Fruit fly (Drosophila melanogaster) whole organism, embryonic: ENCODE measurements around the gene CG7611.

ENCODE experiments used
- BEAF-32 ChIP-seq: fragments of 200-800 bp; sonication (Bioruptor generic); optimal IDR thresholded peaks from 3 replicates; lab custom pipeline; 2017; ENCODE audit warnings: missing biosample characterization, missing genetic modification characterization, mild to moderate bottlenecking, moderate library complexity, missing genetic modification reagents
- CG12219 ChIP-seq: fragments of 200-800 bp; sonication (Bioruptor generic); optimal IDR thresholded peaks from 3 replicates; lab custom pipeline; 2018; ENCODE audit warnings: missing biosample characterization, mild to moderate bottlenecking, missing genetic modification characterization
- CG13287 ChIP-seq: fragments of 200-800 bp; sonication (Bioruptor generic); IDR thresholded peaks from 2 replicates; pipeline ENCODE4 v1.3.6; 2022; ENCODE audit warnings: missing biosample characterization, missing genetic modification characterization; ENCODE audit not compliant: partially characterized antibody
- CG14860 ChIP-seq: fragments of 200-800 bp; sonication (Bioruptor generic); IDR thresholded peaks from 3 replicates; pipeline ENCODE4 v1.3.6; 2022; ENCODE audit warnings: missing biosample characterization, missing genetic modification characterization; ENCODE audit not compliant: partially characterized antibody
- CG1603 ChIP-seq: fragments of 200-800 bp; sonication (Bioruptor generic); optimal IDR thresholded peaks from 2 replicates; lab custom pipeline; 2019; ENCODE audit warnings: missing biosample characterization, mild to moderate bottlenecking, missing genetic modification characterization, moderate library complexity
- CG17186 ChIP-seq: fragments of 200-800 bp; sonication (Bioruptor generic); optimal IDR thresholded peaks from 3 replicates; lab custom pipeline; 2017; ENCODE audit warnings: missing biosample characterization, missing genetic modification reagents, missing genetic modification characterization
- CG18011 ChIP-seq: fragments of 200-800 bp; sonication (Bioruptor generic); optimal IDR thresholded peaks from 2 replicates; lab custom pipeline; 2017; ENCODE audit warnings: missing biosample characterization, missing genetic modification characterization, mild to moderate bottlenecking, moderate library complexity, missing genotype
- CG18599 ChIP-seq: fragments of 200-800 bp; sonication (Bioruptor generic); optimal IDR thresholded peaks from 3 replicates; lab custom pipeline; 2017; ENCODE audit warnings: missing biosample characterization, missing genetic modification characterization, mild to moderate bottlenecking, moderate library complexity, missing genetic modification reagents
- CG2889 ChIP-seq: fragments of 200-800 bp; sonication (Bioruptor generic); IDR thresholded peaks from 3 replicates; pipeline ENCODE4 v1.3.6; 2022; ENCODE audit warnings: missing biosample characterization, missing genetic modification characterization
- CG34376 ChIP-seq: fragments of 200-800 bp; sonication (Bioruptor generic); optimal IDR thresholded peaks from 2 replicates; lab custom pipeline; 2018; ENCODE audit warnings: missing biosample characterization, mild to moderate bottlenecking, missing genetic modification characterization
- CG42726 ChIP-seq: fragments of 200-800 bp; sonication (Bioruptor generic); IDR thresholded peaks from 2 replicates; pipeline ENCODE4 v1.3.6; 2022; ENCODE audit warnings: missing biosample characterization, missing genetic modification characterization; ENCODE audit not compliant: partially characterized antibody
- CG9797 ChIP-seq: fragments of 200-800 bp; sonication (Bioruptor generic); optimal IDR thresholded peaks from 3 replicates; lab custom pipeline; 2018; ENCODE audit warnings: missing biosample characterization, mild to moderate bottlenecking, missing genetic modification characterization
- Chrac-16 ChIP-seq: fragments of 200-800 bp; sonication (Bioruptor generic); optimal IDR thresholded peaks from 3 replicates; lab custom pipeline; 2016; ENCODE audit warnings: missing biosample characterization, missing genetic modification characterization
- D ChIP-seq, 2 experiments: fragments of 200-800 bp in 1 of 2; fragments of >200 bp in 1 of 2; sonication (Bioruptor generic) in 1 of 2; optimal IDR thresholded peaks; 2 replicates in 1 of 2; 3 replicates in 1 of 2; lab custom pipeline; 2017; ENCODE audit warnings: mild to moderate bottlenecking in 1 of 2, missing biosample characterization in 1 of 2, missing genetic modification characterization in 1 of 2, missing genetic modification reagents in 1 of 2
- D19B ChIP-seq: fragments of 200-800 bp; sonication (Bioruptor generic); optimal IDR thresholded peaks from 2 replicates; lab custom pipeline; 2017; ENCODE audit warnings: missing biosample characterization, mild to moderate bottlenecking, missing genetic modification characterization
- Dll ChIP-seq: fragments of 200-800 bp; sonication (Bioruptor generic); IDR thresholded peaks from 4 replicates; pipeline ENCODE4 v1.3.6; 2022; ENCODE audit warnings: missing biosample characterization, missing genetic modification characterization; ENCODE audit not compliant: partially characterized antibody
- Doc3 ChIP-seq: fragments of 200-800 bp; sonication (Bioruptor generic); IDR thresholded peaks from 3 replicates; pipeline ENCODE4 v1.3.6; 2022; ENCODE audit warnings: missing biosample characterization, missing genetic modification characterization; ENCODE audit not compliant: partially characterized antibody
- Dp ChIP-seq: fragments of 200-800 bp; sonication (Bioruptor generic); optimal IDR thresholded peaks from 2 replicates; lab custom pipeline; 2018; ENCODE audit warnings: missing biosample characterization, mild to moderate bottlenecking, missing genetic modification characterization, moderate library complexity
- E2f2 ChIP-seq: fragments of 200-800 bp; sonication (Bioruptor generic); IDR thresholded peaks from 2 replicates; pipeline ENCODE4 v1.3.6; 2022; ENCODE audit warnings: missing biosample characterization, missing genetic modification characterization
- ERR ChIP-seq: fragments of 200-800 bp; sonication (Bioruptor generic); optimal IDR thresholded peaks from 2 replicates; lab custom pipeline; 2016; ENCODE audit warnings: missing biosample characterization, missing genetic modification characterization
- Ets65A ChIP-seq: fragments of 200-800 bp; sonication (Bioruptor generic); peaks from one replicate; lab custom pipeline; 2016; ENCODE audit warnings: missing biosample characterization, missing genetic modification characterization
- Ets97D ChIP-seq: fragments of 200-800 bp; sonication (Bioruptor generic); optimal IDR thresholded peaks from 3 replicates; lab custom pipeline; 2016; ENCODE audit warnings: missing biosample characterization, missing genetic modification characterization
- Fer3 ChIP-seq: fragments of 200-800 bp; sonication (Bioruptor generic); optimal IDR thresholded peaks from 2 replicates; lab custom pipeline; 2018; ENCODE audit warnings: missing biosample characterization, mild to moderate bottlenecking, missing genetic modification characterization, moderate library complexity
- HmgZ ChIP-seq: fragments of 200-800 bp; sonication (Bioruptor generic); optimal IDR thresholded peaks from 2 replicates; lab custom pipeline; 2018; ENCODE audit warnings: missing biosample characterization, mild to moderate bottlenecking, missing genetic modification characterization
- Lhr ChIP-seq: fragments of 200-800 bp; sonication (Bioruptor generic); optimal IDR thresholded peaks from 3 replicates; lab custom pipeline; 2017; ENCODE audit warnings: mild to moderate bottlenecking, missing biosample characterization, missing genetic modification reagents, missing genetic modification characterization
- Myb ChIP-seq: fragments of 200-800 bp; sonication (Bioruptor generic); optimal IDR thresholded peaks from 2 replicates; lab custom pipeline; 2016; ENCODE audit warnings: missing biosample characterization, missing genetic modification characterization
- Opbp ChIP-seq: fragments of 200-800 bp; sonication (Bioruptor generic); IDR thresholded peaks from 3 replicates; pipeline ENCODE4 v1.3.6; 2022; ENCODE audit warnings: missing biosample characterization, missing genetic modification characterization; ENCODE audit not compliant: partially characterized antibody
- Sry-δ ChIP-seq: fragments of 200-800 bp; sonication (Bioruptor generic); optimal IDR thresholded peaks from 2 replicates; lab custom pipeline; 2016; ENCODE audit warnings: missing biosample characterization, missing genetic modification characterization
- ato ChIP-seq: fragments of 200-800 bp; sonication (Bioruptor generic); IDR thresholded peaks from 2 replicates; pipeline ENCODE4 v1.3.6; 2022; ENCODE audit warnings: missing biosample characterization, missing genetic modification characterization; ENCODE audit not compliant: partially characterized antibody
- chinmo ChIP-seq: fragments of 200-800 bp; sonication (Bioruptor generic); IDR thresholded peaks from 4 replicates; pipeline ENCODE4 v1.3.6; 2022; ENCODE audit warnings: missing biosample characterization, missing genetic modification characterization; ENCODE audit not compliant: partially characterized antibody
- crp ChIP-seq, 2 experiments: fragments of 200-800 bp; sonication (Bioruptor generic); optimal IDR thresholded peaks; 2 replicates in 1 of 2; 3 replicates in 1 of 2; lab custom pipeline; 2017; ENCODE audit warnings: missing biosample characterization in 2 of 2, missing genetic modification characterization in 2 of 2, mild to moderate bottlenecking in 1 of 2, moderate library complexity in 1 of 2
- dpn ChIP-seq, 2 experiments: fragments of 200-800 bp; sonication (Bioruptor generic); optimal IDR thresholded peaks; 3 replicates each; lab custom pipeline; 2016; ENCODE audit warnings: missing biosample characterization in 2 of 2, missing genetic modification characterization in 2 of 2
- gfzf ChIP-seq: fragments of 200-800 bp; sonication (Bioruptor generic); optimal IDR thresholded peaks from 2 replicates; lab custom pipeline; 2016; ENCODE audit warnings: missing biosample characterization, mild to moderate bottlenecking, missing genetic modification characterization, moderate library complexity
- inv ChIP-seq: fragments of 200-800 bp; sonication (Bioruptor generic); IDR thresholded peaks from 2 replicates; pipeline ENCODE4 v1.3.6; 2022; ENCODE audit warnings: missing biosample characterization, missing genetic modification characterization; ENCODE audit not compliant: partially characterized antibody
- lov ChIP-seq, 2 experiments: fragments of 200-800 bp in 1 of 2; fragments of >200 bp in 1 of 2; sonication (Bioruptor generic) in 1 of 2; IDR thresholded peaks in 1 of 2; optimal IDR thresholded peaks in 1 of 2; 2 replicates in 1 of 2; 3 replicates in 1 of 2; pipeline versions ENCODE4 v1.3.6 to Lab custom; 2017 to 2022; ENCODE audit warnings: missing biosample characterization in 1 of 2, missing genetic modification characterization in 1 of 2
- mld ChIP-seq: fragments of 200-800 bp; sonication (Bioruptor generic); IDR thresholded peaks from 3 replicates; pipeline ENCODE4 v1.3.6; 2022; ENCODE audit warnings: missing biosample characterization, missing genetic modification characterization; ENCODE audit not compliant: partially characterized antibody
- nerfin-2 ChIP-seq: fragments of 200-800 bp; sonication (Bioruptor generic); IDR thresholded peaks from 2 replicates; pipeline ENCODE4 v1.3.6; 2022; ENCODE audit warnings: missing biosample characterization, missing genetic modification characterization; ENCODE audit not compliant: partially characterized antibody
- nmo ChIP-seq: fragments of 200-800 bp; sonication (Bioruptor generic); optimal IDR thresholded peaks from 2 replicates; lab custom pipeline; 2018; ENCODE audit warnings: missing biosample characterization, mild to moderate bottlenecking, missing genetic modification characterization, moderate library complexity
- nom ChIP-seq: fragments of 200-800 bp; sonication (Bioruptor generic); optimal IDR thresholded peaks from 2 replicates; lab custom pipeline; 2017; ENCODE audit warnings: missing biosample characterization, missing genetic modification characterization, mild to moderate bottlenecking, moderate library complexity, missing genetic modification reagents
- prd ChIP-seq, 3 experiments: fragments of >200 bp in 2 of 3; fragments of 200-800 bp in 1 of 3; sonication (Bioruptor generic) in 1 of 3; optimal IDR thresholded peaks in 2 of 3; IDR thresholded peaks in 1 of 3; 2 replicates in 2 of 3; 3 replicates in 1 of 3; pipeline versions ENCODE4 v1.3.6 to Lab custom; 2017 to 2022; ENCODE audit warnings: missing biosample characterization in 1 of 3, missing genetic modification characterization in 1 of 3
- rib ChIP-seq: fragments of 200-800 bp; sonication (Bioruptor generic); IDR thresholded peaks from 2 replicates; pipeline ENCODE4 v1.3.6; 2022; ENCODE audit warnings: missing biosample characterization, missing genetic modification characterization
- unc-4 ChIP-seq: fragments of 200-800 bp; sonication (Bioruptor generic); IDR thresholded peaks from 2 replicates; pipeline ENCODE4 v1.3.6; 2022; ENCODE audit warnings: missing biosample characterization, missing genetic modification characterization; ENCODE audit not compliant: partially characterized antibody
- vnd ChIP-seq: fragments of 200-800 bp; sonication (Bioruptor generic); IDR thresholded peaks from 3 replicates; pipeline ENCODE4 v1.3.6; 2022; ENCODE audit warnings: missing biosample characterization, missing genetic modification characterization; ENCODE audit not compliant: partially characterized antibody
- wdn ChIP-seq: fragments of 200-800 bp; sonication (Bioruptor generic); IDR thresholded peaks from 2 replicates; pipeline ENCODE4 v1.3.6; 2022; ENCODE audit warnings: missing biosample characterization, missing genetic modification characterization
- yki ChIP-seq: fragments of >200 bp; optimal IDR thresholded peaks from 3 replicates; lab custom pipeline; 2018

Gene CG7611

DNA sequence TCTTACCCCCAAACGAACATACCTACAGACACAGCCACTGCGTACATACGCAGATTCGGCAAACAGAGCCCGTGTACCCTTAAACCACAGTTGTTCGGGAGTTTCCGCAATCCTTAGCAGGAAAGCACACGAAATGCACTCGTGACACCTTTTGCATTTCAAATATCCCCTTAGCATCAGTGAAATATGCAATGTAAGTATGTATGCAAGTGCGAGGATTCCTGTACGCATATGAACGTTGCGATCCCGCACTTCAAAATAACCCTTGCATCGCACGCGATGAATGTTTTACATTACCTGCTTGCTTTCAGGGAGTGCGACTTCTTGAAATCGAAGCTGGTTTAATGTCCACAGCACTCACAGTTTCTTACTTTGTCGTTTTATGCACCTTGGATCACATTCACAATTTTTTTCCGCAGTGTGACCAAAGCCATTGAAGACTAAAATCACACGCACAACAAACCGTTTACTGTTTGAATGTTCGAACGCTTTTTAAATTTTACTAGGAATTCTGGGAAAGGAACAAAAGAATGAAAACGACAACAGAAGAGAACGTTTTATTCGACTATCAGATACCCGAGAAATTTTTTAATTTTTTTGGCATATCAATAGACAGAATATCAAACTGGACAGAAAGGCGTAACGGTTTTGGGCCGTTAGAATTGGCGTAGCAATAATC is 10.4 kb downstream of the CG7611 start, which contains the start of gene Mkrn1 (continued):
- TF ChIP-seq nerfin-2 (GFP tag; lab: Robert Waterston, UW) (peak; percentile 88), CG9797 (GFP tag; lab: Kevin White, UChicago) (peak; percentile 81), Chrac-16 (GFP tag; lab: Kevin White, UChicago) (no peak), CG34376 (peak; percentile 5), CG2889 (no peak), wdn (GFP tag; lab: Robert Waterston, UW) (no peak), dpn (GFP tag; optimal IDR thresholded peaks at IDR 0.05; lab: Kevin White, UChicago) (no peak), CG14860 (GFP tag; lab: Robert Waterston, UW) (peak; percentile 97), ato (GFP tag; lab: Robert Waterston, UW) (peak; percentile 79), Dp (GFP tag; lab: Kevin White, UChicago) (peak; percentile 38), CG12219 (GFP tag; lab: Kevin White, UChicago) (no peak), Opbp (GFP tag; lab: Robert Waterston, UW) (peak; percentile 79), mld (peak; percentile 78), CG18011 (GFP tag; lab: Kevin White, UChicago) (no peak), Fer3 (no peak), HmgZ (peak; percentile 36), unc-4 (peak; percentile 41; the same call in 1 of the 2 replicates), inv (GFP tag; lab: Robert Waterston, UW) (peak; percentile 58; the same call in 1 of the 2 replicates), nmo (GFP tag; lab: Kevin White, UChicago) (peak; percentile 33), E2f2 (peak; percentile 44), rib (no peak), BEAF-32 (GFP tag; lab: Kevin White, UChicago) (peak; percentile 53), D19B (peak; percentile 88), nom (GFP tag; lab: Kevin White, UChicago) (peak; percentile 41), Lhr (GFP tag; lab: Kevin White, UChicago) (peak; percentile 70), Ets65A (GFP tag; lab: Kevin White, UChicago) (peak; percentile 34), D (optimal IDR thresholded peaks at IDR 0.05; lab: Kevin White, UChicago) (peak; percentile 67), D (GFP tag; optimal IDR thresholded peaks at IDR 0.05; lab: Kevin White, UChicago) (no peak), chinmo (GFP tag; lab: Robert Waterston, UW) (0 out of 4 replicates have a peak, but pooled peaks have one; percentile 71), Sry-δ (peak; percentile 46), ERR (GFP tag; lab: Kevin White, UChicago) (no peak), Ets97D (GFP tag; lab: Kevin White, UChicago) (peak; percentile 31), CG42726 (GFP tag; lab: Robert Waterston, UW) (peak; percentile 51; the same call in 1 of the 2 replicates), lov (optimal IDR thresholded peaks at IDR 0.05; lab: Kevin White, UChicago) (no peak), lov (GFP tag; IDR thresholded peaks at IDR 0.05; lab: Robert Waterston, UW) (no peak), CG1603 (tag; lab: Kevin White, UChicago) (peak; percentile 94), crp (GFP tag; optimal IDR thresholded peaks at IDR 0.05; lab: Kevin White, UChicago) (peak in 1 of 2 experiments; percentile 1), yki (lab: Kevin White, UChicago) (no peak), vnd (peak; percentile 83), Doc3 (GFP tag; lab: Robert Waterston, UW) (peak; percentile 29; the same call in 1 of the 3 replicates), CG13287 (GFP tag; lab: Robert Waterston, UW) (peak; percentile 70), CG17186 (GFP tag; lab: Kevin White, UChicago) (peak; percentile 40), prd (optimal IDR thresholded peaks at IDR 0.05; lab: Kevin White, UChicago) (no peak), prd (GFP tag; IDR thresholded peaks at IDR 0.05; lab: Robert Waterston, UW) (no peak), CG18599 (GFP tag; lab: Kevin White, UChicago) (no peak), Dll (GFP tag; lab: Robert Waterston, UW) (peak; percentile 63; the same call in 3 of the 4 replicates), gfzf (GFP tag; lab: Kevin White, UChicago) (peak; percentile 91), Myb (GFP tag; lab: Kevin White, UChicago) (peak; percentile 93)
